Fruit fly (Drosophila melanogaster): Measurements from ENCODE around the gene bdwf.

Gene bdwf

DNA sequence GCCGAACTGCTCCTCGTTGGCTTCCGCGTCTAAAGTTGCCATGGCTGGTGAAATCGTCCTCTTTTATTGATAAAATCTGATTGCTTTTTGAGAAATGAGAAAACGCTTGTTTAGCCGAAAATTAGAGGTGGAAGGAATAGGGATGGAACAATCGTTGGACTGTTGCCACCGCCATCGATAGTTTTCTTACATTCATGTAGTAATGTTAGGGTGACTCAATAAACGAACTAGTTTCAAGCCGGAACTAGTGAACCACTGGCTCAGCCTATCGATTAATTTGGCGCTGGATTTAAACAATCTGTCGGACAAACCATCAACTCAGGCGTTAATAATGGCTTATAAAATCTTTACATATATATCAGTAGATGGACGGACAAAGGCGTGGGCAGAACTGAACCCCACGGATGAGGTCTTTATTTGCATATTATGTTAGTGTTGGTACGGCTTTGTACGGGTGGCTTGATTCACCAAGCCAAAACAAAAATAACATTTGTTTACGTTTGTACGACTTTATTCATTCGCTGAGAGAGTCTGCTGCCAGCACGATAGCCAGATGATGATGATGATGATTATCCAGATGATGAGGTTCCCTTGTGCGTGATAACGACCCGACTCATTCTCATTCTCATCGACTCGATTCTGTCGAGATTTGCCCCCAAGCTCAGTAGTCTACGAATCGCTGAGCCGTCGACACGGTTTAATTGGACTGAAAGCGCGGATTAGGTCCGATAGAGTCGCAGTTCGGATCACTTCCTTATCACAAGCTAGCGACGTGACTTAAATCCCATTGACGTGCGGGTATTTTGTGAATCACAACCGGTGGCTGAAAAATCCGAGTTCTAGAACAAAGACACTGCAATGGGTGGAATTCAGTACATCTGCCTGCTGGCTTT, 40.5 kb downstream of the bdwf start, which contains the start of the genes Sf3a1 and Irc (continued):
- peak; percentile 47; the same call in 2 of the 3 replicates for TF ChIP-seq sr (GFP tag; IDR thresholded peaks at IDR 0.05)
- TF ChIP-seq MBD-R2 (GFP tag; IDR thresholded peaks at IDR 0.05), result peak; percentile 93
- no peak for TF ChIP-seq CG2202 (tag; optimal IDR thresholded peaks at IDR 0.05)
- peak; percentile 71; the same call in 1 of the 3 replicates for TF ChIP-seq CG2199 (GFP tag; IDR thresholded peaks at IDR 0.05)
- TF ChIP-seq Aef1 (GFP tag; IDR thresholded peaks at IDR 0.05), result no peak
- peak; percentile 30 for TF ChIP-seq CG17186 (GFP tag; optimal IDR thresholded peaks at IDR 0.05)
- TF ChIP-seq lmd (GFP tag; IDR thresholded peaks at IDR 0.05), result no peak; the same call in 1 of the 2 replicates
- peak; percentile 55 for TF ChIP-seq NC2β (GFP tag; optimal IDR thresholded peaks at IDR 0.05)
- TF ChIP-seq Lpt (GFP tag; optimal IDR thresholded peaks at IDR 0.05), result no peak
- TF ChIP-seq prd (optimal IDR thresholded peaks at IDR 0.05), result no peak
- 0 out of 3 replicates have a peak, but pooled peaks have one; percentile 31 for TF ChIP-seq prd (GFP tag; IDR thresholded peaks at IDR 0.05)
- TF ChIP-seq pfk (GFP tag; optimal IDR thresholded peaks at IDR 0.05), result no peak
- TF ChIP-seq gsb (GFP tag; IDR thresholded peaks at IDR 0.05), result no peak
- TF ChIP-seq CG6791 (GFP tag; IDR thresholded peaks at IDR 0.05; ENCODE audit: partially characterized antibody), result peak; percentile 96
- TF ChIP-seq ERR (GFP tag; optimal IDR thresholded peaks at IDR 0.05), result peak; percentile 25
- TF ChIP-seq chn (GFP tag; optimal IDR thresholded peaks at IDR 0.05), result no peak
- no peak for TF ChIP-seq CG1233 (GFP tag; optimal IDR thresholded peaks at IDR 0.05)
- TF ChIP-seq CG3838 (GFP tag; optimal IDR thresholded peaks at IDR 0.05), result no peak
- no peak for TF ChIP-seq sc (optimal IDR thresholded peaks at IDR 0.05)
- TF ChIP-seq sc (GFP tag; optimal IDR thresholded peaks at IDR 0.05), result no peak
- TF ChIP-seq Atf3 (GFP tag; optimal IDR thresholded peaks at IDR 0.05), result no peak
- no peak for TF ChIP-seq Poxn (GFP tag; IDR thresholded peaks at IDR 0.05)
- peak; percentile 47 for TF ChIP-seq CG10431 (GFP tag; optimal IDR thresholded peaks at IDR 0.05)
- TF ChIP-seq Pdp1 (GFP tag; optimal IDR thresholded peaks at IDR 0.05), result peak; percentile 25 to 54
- TF ChIP-seq CG8089 (GFP tag; optimal IDR thresholded peaks at IDR 0.05), result no peak
- TF ChIP-seq scrt (GFP tag; optimal IDR thresholded peaks at IDR 0.05), result no peak
- no peak for TF ChIP-seq Blimp-1 (GFP tag; optimal IDR thresholded peaks at IDR 0.05)
- no peak for TF ChIP-seq Ssrp (tag; optimal IDR thresholded peaks at IDR 0.05)
- TF ChIP-seq Max (GFP tag; optimal IDR thresholded peaks at IDR 0.05), result no peak
- TF ChIP-seq Nf-YC (tag; optimal IDR thresholded peaks at IDR 0.05), result peak; percentile 22
- no peak for TF ChIP-seq CG6272 (GFP tag; IDR thresholded peaks at IDR 0.05)
- TF ChIP-seq CG10462 (GFP tag; optimal IDR thresholded peaks at IDR 0.05), result no peak
- no peak for TF ChIP-seq CG1529 (GFP tag; optimal IDR thresholded peaks at IDR 0.05)
- peak; percentile 62 for TF ChIP-seq vfl (GFP tag; optimal IDR thresholded peaks at IDR 0.05)
- TF ChIP-seq lov (optimal IDR thresholded peaks at IDR 0.05), result no peak
- no peak for TF ChIP-seq lov (GFP tag; IDR thresholded peaks at IDR 0.05)
- TF ChIP-seq CG1792 (GFP tag; optimal IDR thresholded peaks at IDR 0.05), result no peak
- TF ChIP-seq CG1603 (tag; optimal IDR thresholded peaks at IDR 0.05), result peak; percentile 81
- peak; percentile 89 for TF ChIP-seq Dref (GFP tag; IDR thresholded peaks at IDR 0.05)
- peak; percentile 90 for TF ChIP-seq Ets65A (GFP tag)
- TF ChIP-seq Hsf (GFP tag; optimal IDR thresholded peaks at IDR 0.05), result peak; percentile 49
- TF ChIP-seq zen2 (GFP tag; IDR thresholded peaks at IDR 0.05; ENCODE audit: partially characterized antibody), result peak; percentile 95
- no peak for TF ChIP-seq CG32767 (GFP tag; IDR thresholded peaks at IDR 0.05)
- no peak for TF ChIP-seq ro (GFP tag; IDR thresholded peaks at IDR 0.05)
- peak; percentile 94 for TF ChIP-seq ato (GFP tag; IDR thresholded peaks at IDR 0.05; ENCODE audit: partially characterized antibody)
- TF ChIP-seq CG16863 (GFP tag; optimal IDR thresholded peaks at IDR 0.05), result no peak
- peak; percentile 21 for TF ChIP-seq CG4282 (GFP tag; optimal IDR thresholded peaks at IDR 0.05)
- TF ChIP-seq run (tag; optimal IDR thresholded peaks at IDR 0.05), result no peak
- no peak for TF ChIP-seq tap (tag; optimal IDR thresholded peaks at IDR 0.05)
- no peak for TF ChIP-seq pita (GFP tag; optimal IDR thresholded peaks at IDR 0.05)
- no peak for TF ChIP-seq D19B (GFP tag; optimal IDR thresholded peaks at IDR 0.05)
